Worm (Caenorhabditis elegans) whole organism, L2 larva: Measurements from ENCODE around the gene vps-35.

Experiments
- aly-2 ChIP-seq: fragments of 150-350 bp; optimal IDR thresholded peaks from 2 replicates; lab custom pipeline; 2014; ENCODE audit warnings: missing biosample characterization, missing genetic modification characterization
- ama-1 ChIP-seq: fragments of 150-350 bp; optimal IDR thresholded peaks from 2 replicates; lab custom pipeline; 2018; ENCODE audit warnings: inconsistent platforms
- ceh-82 ChIP-seq: fragments of 150-350 bp; optimal IDR thresholded peaks from 2 replicates; lab custom pipeline; 2014; ENCODE audit warnings: missing biosample characterization, missing genetic modification characterization
- elt-3 ChIP-seq: sonication (generic microtip); optimal IDR thresholded peaks from 2 replicates; lab custom pipeline; 2017; ENCODE audit warnings: missing biosample characterization, missing genetic modification characterization
- gmeb-1 ChIP-seq: fragments of 150-350 bp; optimal IDR thresholded peaks from 2 replicates; lab custom pipeline; 2014; ENCODE audit warnings: missing biosample characterization, missing genetic modification characterization
- lin-11 ChIP-seq: fragments of 150-350 bp; sonication (generic microtip); optimal IDR thresholded peaks from 2 replicates; lab custom pipeline; 2014; ENCODE audit warnings: missing biosample characterization, missing genetic modification characterization, inconsistent platforms, mixed read lengths
- lin-13 ChIP-seq: fragments of 150-350 bp; optimal IDR thresholded peaks from 2 replicates; lab custom pipeline; 2014; ENCODE audit warnings: missing biosample characterization, missing genetic modification reagents, missing genetic modification characterization
- nhr-23 ChIP-seq: fragments of 150-350 bp; optimal IDR thresholded peaks from 2 replicates; lab custom pipeline; 2014; ENCODE audit warnings: missing biosample characterization, missing genetic modification reagents, missing genetic modification characterization
- nhr-237 ChIP-seq: fragments of 150-350 bp; optimal IDR thresholded peaks from 2 replicates; lab custom pipeline; 2014; ENCODE audit warnings: missing biosample characterization, missing genetic modification characterization
- nhr-25 ChIP-seq: fragments of 150-350 bp; sonication (generic microtip); optimal IDR thresholded peaks from 3 replicates; lab custom pipeline; 2014; ENCODE audit warnings: missing biosample characterization, missing genetic modification characterization
- sma-3 ChIP-seq: sonication (generic microtip); optimal IDR thresholded peaks from 2 replicates; lab custom pipeline; 2016; ENCODE audit warnings: missing genetic modification reagents, missing genetic modification characterization, missing compliant biosample characterization
- unc-62 ChIP-seq: fragments of 150-350 bp; optimal IDR thresholded peaks from 2 replicates; lab custom pipeline; 2014; ENCODE audit warnings: missing biosample characterization, missing genetic modification reagents, missing genetic modification characterization

DNA sequence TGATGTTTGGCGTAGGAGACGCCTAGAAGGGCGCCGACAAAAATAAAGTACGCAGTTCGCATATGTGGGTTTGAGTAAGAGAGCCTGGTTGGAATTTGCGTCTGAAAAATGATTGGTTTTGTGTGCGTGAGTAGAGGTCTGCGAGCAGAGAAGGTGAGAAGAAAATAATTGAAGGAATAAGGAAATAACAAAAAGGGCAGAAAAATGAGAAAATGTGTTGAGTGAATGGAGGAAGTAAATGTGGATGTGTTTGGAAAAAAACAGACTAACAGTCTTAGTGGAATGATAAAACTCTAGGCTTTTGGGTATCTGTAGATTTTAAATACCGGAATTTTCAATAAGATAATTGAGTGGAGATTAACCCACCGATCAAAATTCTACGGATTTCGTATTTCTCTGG lies 49.0 kb downstream of the vps-35 start, which contains the start of gene casy-1:
- TF ChIP-seq ceh-82 (tag; lab: Kevin White, UChicago) (no peak), nhr-237 (tag; lab: Kevin White, UChicago) (no peak), sma-3 (GFP tag; lab: Kevin White, UChicago) (no peak), nhr-23 (tag; lab: Kevin White, UChicago) (no peak), nhr-25 (tag; lab: Kevin White, UChicago) (no peak), lin-11 (tag; lab: Kevin White, UChicago) (no peak), ama-1 (lab: Kevin White, UChicago) (no peak), aly-2 (tag; lab: Kevin White, UChicago) (no peak), lin-13 (no peak), unc-62 (GFP tag; lab: Kevin White, UChicago) (no peak), gmeb-1 (tag; lab: Kevin White, UChicago) (no peak), elt-3 (tag; lab: Kevin White, UChicago) (no peak)
